Worm (Caenorhabditis elegans) whole organism, L4 larva: Measurements from ENCODE around the gene daf-2.

Source experiments
- F26F4.8 ChIP-seq: fragments of 200-800 bp; sonication (Bioruptor generic); conservative IDR thresholded peaks from 2 replicates; pipeline ENCODE4 v1.3.6; 2022; ENCODE audit warnings: missing genetic modification characterization, missing compliant biosample characterization
- T20F7.1 ChIP-seq: fragments of 200-800 bp; sonication (Bioruptor generic); optimal IDR thresholded peaks from 2 replicates; lab custom pipeline; 2018; ENCODE audit warnings: mild to moderate bottlenecking, missing genetic modification characterization, missing compliant biosample characterization
- aha-1 ChIP-seq: fragments of 150-350 bp; peaks from one replicate; lab custom pipeline; 2014; ENCODE audit warnings: missing biosample characterization, missing genetic modification characterization
- ceh-28 ChIP-seq: fragments of 150-350 bp; optimal IDR thresholded peaks from 2 replicates; lab custom pipeline; 2014; ENCODE audit warnings: missing biosample characterization, missing genetic modification reagents, missing genetic modification characterization
- cey-2 ChIP-seq: sonication (generic microtip); optimal IDR thresholded peaks from 3 replicates; lab custom pipeline; 2017; ENCODE audit warnings: missing genetic modification characterization, mild to moderate bottlenecking, missing compliant biosample characterization, antibody characterized with exemption, borderline replicate concordance; ENCODE audit not compliant: insufficient read depth
- daf-16 ChIP-seq, 3 experiments: sonication (generic microtip); optimal IDR thresholded peaks; 2 replicates each; lab custom pipeline; 2016 to 2017; ENCODE audit warnings: missing genetic modification characterization in 3 of 3, missing genetic modification reagents in 3 of 3, mild to moderate bottlenecking in 2 of 3, missing compliant biosample characterization in 2 of 3, missing biosample characterization in 1 of 3, moderate library complexity in 1 of 3
- daf-8 ChIP-seq: fragments of 200-800 bp; sonication (Bioruptor generic); IDR thresholded peaks from 2 replicates; pipeline ENCODE4 v1.3.6; 2022; ENCODE audit warnings: missing genetic modification characterization, missing compliant biosample characterization
- dmd-6 ChIP-seq: fragments of 200-800 bp; sonication (Bioruptor generic); IDR thresholded peaks from 2 replicates; pipeline ENCODE4 v1.3.6; 2022; ENCODE audit warnings: missing genetic modification reagents, missing genetic modification characterization, missing compliant biosample characterization
- dpl-1 ChIP-seq: fragments of 150-350 bp; optimal IDR thresholded peaks from 2 replicates; lab custom pipeline; 2014; ENCODE audit warnings: missing biosample characterization, missing genetic modification reagents, missing genetic modification characterization
- duxl-1 ChIP-seq: sonication (generic microtip); optimal IDR thresholded peaks from 2 replicates; lab custom pipeline; 2016; ENCODE audit warnings: mild to moderate bottlenecking, missing genetic modification characterization, moderate library complexity, missing compliant biosample characterization; ENCODE audit not compliant: poor library complexity
- dve-1 ChIP-seq: sonication (generic microtip); optimal IDR thresholded peaks from 2 replicates; lab custom pipeline; 2017; ENCODE audit warnings: antibody characterized with exemption, mild to moderate bottlenecking, missing genetic modification characterization, missing compliant biosample characterization; ENCODE audit not compliant: insufficient read depth
- egl-27 ChIP-seq: sonication (generic microtip); optimal IDR thresholded peaks from 3 replicates; lab custom pipeline; 2017; ENCODE audit warnings: missing biosample characterization, missing genetic modification reagents, missing genetic modification characterization
- hif-1 ChIP-seq, 2 experiments: sonication (generic microtip); optimal IDR thresholded peaks; 2 replicates each; lab custom pipeline; 2016 to 2017; ENCODE audit warnings: missing compliant biosample characterization in 2 of 2, missing genetic modification characterization in 2 of 2, missing genetic modification reagents in 2 of 2, missing genotype in 2 of 2, mild to moderate bottlenecking in 1 of 2
- hlh-11 ChIP-seq: fragments of 200-800 bp; sonication (Bioruptor generic); optimal IDR thresholded peaks from 2 replicates; lab custom pipeline; 2018; ENCODE audit warnings: mild to moderate bottlenecking, missing genetic modification characterization, missing compliant biosample characterization
- hlh-30 ChIP-seq: sonication (generic microtip); optimal IDR thresholded peaks from 2 replicates; lab custom pipeline; 2017; ENCODE audit warnings: antibody characterized with exemption, mild to moderate bottlenecking, missing genetic modification characterization, missing compliant biosample characterization; ENCODE audit not compliant: insufficient read depth
- hmg-1.1 ChIP-seq: fragments of 200-800 bp; sonication (Bioruptor generic); IDR thresholded peaks from 2 replicates; pipeline ENCODE4 v1.3.6; 2022; ENCODE audit warnings: missing genetic modification reagents, missing genetic modification characterization, missing compliant biosample characterization
- jun-1 ChIP-seq: fragments of 150-350 bp; optimal IDR thresholded peaks from 2 replicates; lab custom pipeline; 2014; ENCODE audit warnings: missing biosample characterization, missing genetic modification reagents, missing genetic modification characterization
- lin-13 ChIP-seq: fragments of 150-350 bp; optimal IDR thresholded peaks from 2 replicates; lab custom pipeline; 2014; ENCODE audit warnings: missing biosample characterization, missing genetic modification reagents, missing genetic modification characterization
- lin-38 ChIP-seq: fragments of 200-800 bp; sonication (Bioruptor generic); IDR thresholded peaks from 2 replicates; pipeline ENCODE4 v1.3.6; 2022; ENCODE audit warnings: missing genetic modification reagents, missing genetic modification characterization, missing compliant biosample characterization
- lsy-2 ChIP-seq, 2 experiments: fragments of 150-350 bp in 1 of 2; sonication (generic microtip) in 1 of 2; optimal IDR thresholded peaks; 2 replicates each; lab custom pipeline; 2014 to 2017; ENCODE audit warnings: missing biosample characterization in 2 of 2, missing genetic modification characterization in 2 of 2
- madf-5 ChIP-seq, 2 experiments: fragments of 200-800 bp; sonication (Bioruptor generic); IDR thresholded peaks; 2 replicates each; pipeline ENCODE4 v1.3.6; 2022; ENCODE audit warnings: missing compliant biosample characterization in 2 of 2, missing genetic modification characterization in 2 of 2
- mdl-1 ChIP-seq, 2 experiments: fragments of 150-350 bp in 1 of 2; sonication (generic microtip) in 1 of 2; optimal IDR thresholded peaks; 2 replicates each; lab custom pipeline; 2014 to 2017; ENCODE audit warnings: missing biosample characterization in 2 of 2, missing genetic modification characterization in 2 of 2
- mep-1 ChIP-seq: fragments of 150-350 bp; sonication (generic microtip); optimal IDR thresholded peaks from 3 replicates; lab custom pipeline; 2014; ENCODE audit warnings: missing biosample characterization, missing genetic modification characterization
- mes-2 ChIP-seq: sonication (generic microtip); optimal IDR thresholded peaks from 2 replicates; lab custom pipeline; 2016; ENCODE audit warnings: missing genotype, mild to moderate bottlenecking, missing genetic modification characterization, missing compliant biosample characterization; ENCODE audit not compliant: poor library complexity, severe bottlenecking
- mxl-2 ChIP-seq: fragments of 200-800 bp; sonication (Bioruptor generic); conservative IDR thresholded peaks from 2 replicates; pipeline ENCODE4 v1.3.6; 2022; ENCODE audit warnings: missing genetic modification reagents, missing genetic modification characterization, missing compliant biosample characterization
- mxl-3 ChIP-seq: fragments of 200-800 bp; sonication (Bioruptor generic); optimal IDR thresholded peaks from 2 replicates; lab custom pipeline; 2018; ENCODE audit warnings: mild to moderate bottlenecking, missing genetic modification characterization, missing compliant biosample characterization
- nhr-11 ChIP-seq: fragments of 150-350 bp; optimal IDR thresholded peaks from 2 replicates; lab custom pipeline; 2014; ENCODE audit warnings: missing biosample characterization, missing genetic modification characterization
- nhr-28 ChIP-seq: fragments of 150-350 bp; optimal IDR thresholded peaks from 2 replicates; lab custom pipeline; 2014; ENCODE audit warnings: missing biosample characterization, missing genetic modification characterization
- nhr-41 ChIP-seq: fragments of 200-800 bp; sonication (Bioruptor generic); IDR thresholded peaks from 2 replicates; pipeline ENCODE4 v1.3.6; 2022; ENCODE audit warnings: missing genetic modification reagents, missing genetic modification characterization, missing compliant biosample characterization
- nhr-48 ChIP-seq: sonication (generic microtip); optimal IDR thresholded peaks from 2 replicates; lab custom pipeline; 2016; ENCODE audit warnings: mild to moderate bottlenecking, missing genetic modification characterization, missing compliant biosample characterization
- nhr-77 ChIP-seq: fragments of 150-350 bp; optimal IDR thresholded peaks from 2 replicates; lab custom pipeline; 2014; ENCODE audit warnings: missing biosample characterization, missing genetic modification characterization
- rbr-2 ChIP-seq: sonication (generic microtip); optimal IDR thresholded peaks from 2 replicates; lab custom pipeline; 2016; ENCODE audit warnings: missing genotype, missing genetic modification characterization, missing compliant biosample characterization
- sdz-12 ChIP-seq: fragments of 200-800 bp; sonication (Bioruptor generic); optimal IDR thresholded peaks from 2 replicates; lab custom pipeline; 2018; ENCODE audit warnings: mild to moderate bottlenecking, missing genetic modification characterization, missing compliant biosample characterization
- spr-1 ChIP-seq: sonication (generic microtip); optimal IDR thresholded peaks from 2 replicates; lab custom pipeline; 2016; ENCODE audit warnings: mild to moderate bottlenecking, missing genetic modification characterization, missing compliant biosample characterization
- unc-62 ChIP-seq, 3 experiments: fragments of 150-350 bp in 1 of 3; sonication (generic microtip); optimal IDR thresholded peaks in 2 of 3; peaks in 1 of 3; 1 replicate in 1 of 3; 2 replicates in 2 of 3; lab custom pipeline; 2014 to 2017; ENCODE audit warnings: missing biosample characterization in 3 of 3, missing genetic modification characterization in 3 of 3, missing genetic modification reagents in 3 of 3, missing genotype in 1 of 3
- zag-1 ChIP-seq: fragments of 150-350 bp; optimal IDR thresholded peaks from 2 replicates; lab custom pipeline; 2014; ENCODE audit warnings: missing biosample characterization, missing genetic modification characterization
- zfp-3 ChIP-seq: fragments of 200-800 bp; sonication (Bioruptor generic); conservative IDR thresholded peaks from 2 replicates; pipeline ENCODE4 v1.3.6; 2022; ENCODE audit warnings: missing genetic modification reagents, missing genetic modification characterization, missing compliant biosample characterization
- zip-2 ChIP-seq: fragments of 150-350 bp; optimal IDR thresholded peaks from 2 replicates; lab custom pipeline; 2014; ENCODE audit warnings: missing biosample characterization, missing genetic modification characterization

The daf-2 gene

DNA sequence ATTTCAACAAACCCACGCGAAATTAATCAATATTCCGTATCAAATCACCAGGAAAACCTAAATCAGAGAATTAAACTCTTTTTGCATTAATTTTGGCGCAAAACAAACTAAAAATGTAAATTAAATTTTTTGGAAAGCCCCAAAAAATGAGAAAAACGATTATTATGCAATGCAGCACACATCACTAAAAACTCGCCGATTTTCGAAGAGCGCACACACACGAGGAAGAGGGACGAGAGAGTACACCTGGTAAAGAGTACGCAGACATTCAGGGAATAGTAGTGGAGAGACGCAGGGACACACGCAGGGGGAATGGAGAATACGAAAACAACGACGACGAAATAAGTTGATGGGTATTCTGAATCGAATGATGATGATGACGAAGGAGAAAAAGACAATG lies 4.7 kb downstream of the daf-2 start:
- TF ChIP-seq unc-62 (GFP tag; optimal IDR thresholded peaks at IDR 0.05 in 1 of 2; lab: Kevin White, UChicago) (peak in 1 of 2 experiments; percentile 93), unc-62 (tag; optimal IDR thresholded peaks at IDR 0.05; lab: Kevin White, UChicago) (no peak), aha-1 (peak; percentile 89), zfp-3 (GFP tag; lab: Robert Waterston, UW) (no peak), dpl-1 (GFP tag; lab: Kevin White, UChicago) (peak; percentile 19), nhr-28 (tag; lab: Kevin White, UChicago) (peak; percentile 45), cey-2 (tag; lab: Kevin White, UChicago) (no peak), mdl-1 (tag; optimal IDR thresholded peaks at IDR 0.05; lab: Kevin White, UChicago) (peak; percentile 89 to 96), lsy-2 (tag; optimal IDR thresholded peaks at IDR 0.05; lab: Kevin White, UChicago) (peak in 1 of 2 experiments; percentile 60), dve-1 (tag; lab: Kevin White, UChicago) (peak; percentile 63), mes-2 (tag; lab: Kevin White, UChicago) (peak; percentile 23), mep-1 (tag; lab: Kevin White, UChicago) (peak; percentile 78), nhr-48 (tag; lab: Kevin White, UChicago) (peak; percentile 13), daf-16 (GFP tag; optimal IDR thresholded peaks at IDR 0.05; lab: Kevin White, UChicago) (no peak), daf-16 (tag; optimal IDR thresholded peaks at IDR 0.05; lab: Kevin White, UChicago) (peak; percentile 30), rbr-2 (peak; percentile 50), hlh-11 (tag; lab: Kevin White, UChicago) (peak; percentile 76), nhr-11 (tag; lab: Kevin White, UChicago) (peak; percentile 39), lin-13 (no peak), mxl-3 (peak; percentile 57), hif-1 (tag; optimal IDR thresholded peaks at IDR 0.05; lab: Kevin White, UChicago) (peak in 1 of 2 experiments; percentile 40), daf-8 (no peak), zag-1 (no peak), dmd-6 (peak; percentile 47), madf-5 (GFP tag; IDR thresholded peaks at IDR 0.05; lab: Robert Waterston, UW) (no peak), hlh-30 (tag; lab: Kevin White, UChicago) (peak; percentile 90), hmg-1.1 (peak; percentile 59; the same call in 1 of the 2 replicates)

DNA sequence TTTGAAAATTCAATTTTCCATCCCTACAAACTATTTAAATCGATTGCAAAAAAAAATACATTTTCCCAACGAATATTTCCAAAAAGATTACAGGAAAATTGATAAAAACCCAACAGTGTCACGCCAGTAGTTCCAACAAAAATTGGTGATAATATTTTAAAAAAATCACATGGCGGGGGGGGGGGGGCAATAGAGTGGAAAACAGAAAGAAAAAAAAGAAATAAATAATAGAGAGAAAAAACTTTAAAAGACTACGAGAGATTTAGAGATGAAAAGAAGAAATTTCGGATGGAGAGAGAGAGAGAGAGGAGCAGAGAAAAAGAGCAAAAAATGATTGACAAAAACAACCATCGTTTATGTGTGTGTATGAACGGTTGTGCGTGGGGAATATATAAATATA lies 6.2 kb downstream of the daf-2 start:
- TF ChIP-seq mes-2 (tag; lab: Kevin White, UChicago), result peak; percentile 22
- no peak for TF ChIP-seq daf-16 (GFP tag; optimal IDR thresholded peaks at IDR 0.05; lab: Kevin White, UChicago)
- TF ChIP-seq daf-16 (tag; optimal IDR thresholded peaks at IDR 0.05; lab: Kevin White, UChicago), result peak; percentile 51
- TF ChIP-seq nhr-77, result no peak
- TF ChIP-seq F26F4.8, result no peak
- no peak for TF ChIP-seq nhr-41 (GFP tag; lab: Robert Waterston, UW)
- peak; percentile 48 for TF ChIP-seq hlh-11 (tag; lab: Kevin White, UChicago)
- TF ChIP-seq nhr-28 (tag; lab: Kevin White, UChicago), result peak; percentile 26
- no peak for TF ChIP-seq egl-27 (tag; lab: Kevin White, UChicago)
- peak; percentile 63 for TF ChIP-seq hlh-30 (tag; lab: Kevin White, UChicago)
- no peak for TF ChIP-seq unc-62 (GFP tag; optimal IDR thresholded peaks at IDR 0.05 in 1 of 2; lab: Kevin White, UChicago)
- TF ChIP-seq unc-62 (tag; optimal IDR thresholded peaks at IDR 0.05; lab: Kevin White, UChicago), result no peak
- peak in 1 of 2 experiments; percentile 19 for TF ChIP-seq lsy-2 (tag; optimal IDR thresholded peaks at IDR 0.05; lab: Kevin White, UChicago)
- TF ChIP-seq dve-1 (tag; lab: Kevin White, UChicago), result peak; percentile 22
- TF ChIP-seq dmd-6, result peak; percentile 35; the same call in 1 of the 2 replicates

DNA sequence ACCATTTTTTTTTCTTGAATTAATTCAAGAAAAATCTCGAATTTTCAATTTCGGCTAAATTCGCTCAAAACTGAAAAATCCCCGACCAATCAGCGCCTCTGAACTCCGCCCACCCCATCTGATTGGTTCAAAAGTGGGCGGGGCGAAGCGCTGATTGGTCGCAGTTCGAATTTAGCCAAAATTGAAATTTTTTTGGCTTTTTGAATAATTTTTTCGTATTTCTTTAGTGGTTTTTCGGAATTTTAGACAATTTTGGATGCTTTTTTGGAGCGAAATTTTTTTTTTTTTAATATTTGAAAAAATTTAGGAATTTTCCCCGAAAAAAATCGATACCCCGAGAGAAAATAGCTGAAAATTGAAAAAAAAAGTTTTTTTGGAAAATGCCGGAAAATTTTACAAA lies 6.7 kb downstream of the daf-2 start:
- peak; percentile 10 for TF ChIP-seq aha-1
- no peak for TF ChIP-seq rbr-2

DNA sequence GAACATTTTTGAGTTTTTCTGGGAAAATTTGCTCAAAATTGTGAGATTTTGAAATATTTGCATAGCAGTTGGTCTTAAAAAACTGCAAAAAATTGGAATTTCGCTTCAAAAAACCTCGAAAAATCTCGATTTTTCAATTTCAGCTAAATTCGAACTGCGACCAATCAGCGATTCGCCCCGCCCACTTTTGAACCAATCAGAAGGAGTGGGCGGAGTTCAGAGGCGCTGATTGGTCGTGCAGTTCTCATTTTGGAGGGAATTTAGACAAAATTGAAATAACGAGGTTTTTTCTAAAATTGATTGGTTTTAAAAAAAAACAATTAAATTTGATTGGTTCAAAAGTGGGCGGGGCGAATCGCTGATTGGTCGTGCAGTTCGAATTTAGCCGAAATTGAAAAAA lies 7.1 kb downstream of the daf-2 start:
- TF ChIP-seq egl-27 (tag; lab: Kevin White, UChicago) (no peak), spr-1 (tag; lab: Kevin White, UChicago) (no peak), lin-13 (no peak), mxl-2 (GFP tag; lab: Robert Waterston, UW) (no peak), duxl-1 (tag; lab: Kevin White, UChicago) (no peak), ceh-28 (tag; lab: Kevin White, UChicago) (no peak), T20F7.1 (GFP tag; lab: Kevin White, UChicago) (no peak), sdz-12 (GFP tag; lab: Kevin White, UChicago) (no peak), lin-38 (GFP tag; lab: Robert Waterston, UW) (no peak), zip-2 (no peak), jun-1 (tag; lab: Kevin White, UChicago) (no peak), zag-1 (no peak)
